Fruit fly (Drosophila melanogaster): Measurements from ENCODE around the gene CG8814.

DNA sequence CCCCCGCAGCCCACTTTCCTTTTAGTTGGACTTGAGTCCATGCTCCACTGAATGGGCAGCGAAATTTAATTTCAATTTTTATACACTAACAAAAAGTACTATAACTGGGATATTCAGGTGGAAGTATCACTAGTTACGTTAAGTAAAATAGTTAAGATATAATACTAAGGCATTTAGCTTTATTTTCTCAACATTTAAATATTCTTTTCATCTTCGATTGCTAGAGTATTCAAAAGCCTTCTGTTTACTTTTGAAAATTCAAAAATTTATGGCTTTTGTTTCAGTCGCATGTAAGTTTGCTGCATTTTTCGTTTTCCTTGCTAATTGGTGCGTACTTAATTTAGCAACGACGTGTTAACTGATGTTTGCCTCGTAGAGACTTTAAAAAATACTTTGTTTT lies 23.1 kb upstream of the CG8814 start:
- TF ChIP-seq dsf (GFP tag; optimal IDR thresholded peaks at IDR 0.05; ENCODE audit: borderline replicate concordance) (no peak), woc (GFP tag; optimal IDR thresholded peaks at IDR 0.05) (no peak), N (GFP tag; optimal IDR thresholded peaks at IDR 0.05) (no peak), usp (GFP tag; optimal IDR thresholded peaks at IDR 0.05) (no peak), sv (GFP tag; optimal IDR thresholded peaks at IDR 0.05) (no peak), ey (GFP tag; optimal IDR thresholded peaks at IDR 0.05) (no peak), Abd-B (GFP tag; optimal IDR thresholded peaks at IDR 0.05) (no peak), lola (GFP tag; optimal IDR thresholded peaks at IDR 0.05) (no peak), OdsH (GFP tag; optimal IDR thresholded peaks at IDR 0.05) (no peak)
